Fruit fly (Drosophila melanogaster): ENCODE data around the gene CG3349.
A peak's percentile ranks its signal among the peaks of the same experiment; 100 is the strongest.

CG3349 gene

DNA sequence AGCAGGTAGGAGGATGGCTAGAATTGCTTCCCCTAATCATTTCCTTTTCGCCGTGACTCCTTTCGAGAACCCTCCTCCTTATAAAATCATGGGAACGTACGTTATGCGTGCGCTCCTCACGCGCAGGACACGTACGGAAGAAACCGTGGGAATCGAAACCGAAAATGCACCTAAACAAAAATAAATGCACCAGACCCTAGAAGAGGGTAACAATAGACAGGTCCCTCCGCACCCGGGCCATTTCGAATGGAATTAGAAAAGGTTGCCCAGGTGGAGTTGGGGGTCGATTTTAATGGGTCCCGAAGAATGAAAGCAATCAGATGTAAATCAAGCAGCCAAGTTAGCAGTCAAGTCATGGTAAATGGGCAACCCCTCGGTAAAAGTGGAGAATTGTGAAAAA lies at the start of gene CG3349:
Gene CG3349, plus strand, starts transcription at position 289 of the 400 bp plus-strand sequence.
- TF ChIP-seq Myc (optimal IDR thresholded peaks at IDR 0.05) (no peak), foxo (GFP tag; optimal IDR thresholded peaks at IDR 0.05) (no peak), Sp1 (GFP tag; optimal IDR thresholded peaks at IDR 0.05) (no peak), Hr78 (GFP tag; optimal IDR thresholded peaks at IDR 0.05) (no peak), rgr (GFP tag; optimal IDR thresholded peaks at IDR 0.05) (no peak), Mio (GFP tag; optimal IDR thresholded peaks at IDR 0.05) (no peak), dl (GFP tag; optimal IDR thresholded peaks at IDR 0.05; ENCODE audit: insufficient read depth in 1 of 2, partially characterized antibody in 2 of 2) (no peak), ey (GFP tag; optimal IDR thresholded peaks at IDR 0.05) (no peak), N (GFP tag; optimal IDR thresholded peaks at IDR 0.05) (no peak), pan (optimal IDR thresholded peaks at IDR 0.05) (no peak), woc (GFP tag; optimal IDR thresholded peaks at IDR 0.05) (no peak), dmrt93B (GFP tag; optimal IDR thresholded peaks at IDR 0.05) (no peak), usp (GFP tag; optimal IDR thresholded peaks at IDR 0.05) (no peak), dsf (GFP tag; optimal IDR thresholded peaks at IDR 0.05; ENCODE audit: borderline replicate concordance) (no peak)

DNA sequence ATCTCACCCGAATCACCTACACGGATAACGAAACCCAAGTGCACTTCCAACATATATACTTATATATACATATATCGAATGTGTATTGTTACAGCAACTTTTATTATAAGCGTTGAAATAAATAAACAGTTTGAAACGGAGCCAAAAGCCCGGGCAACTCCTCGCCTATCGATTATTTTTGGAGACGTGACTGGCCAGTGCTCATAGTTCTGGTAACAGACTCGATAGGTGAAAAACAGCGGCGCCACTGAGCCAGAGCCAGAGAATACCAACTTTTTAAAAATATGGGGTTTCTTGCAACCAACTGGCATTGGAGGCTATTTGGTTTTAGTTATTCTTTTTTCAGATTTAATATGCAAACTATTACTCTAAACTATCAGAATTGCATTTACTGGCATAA lies 36.7 kb upstream of the CG3349 start:
- no peak for TF ChIP-seq fru (GFP tag; optimal IDR thresholded peaks at IDR 0.05)
- TF ChIP-seq OdsH (GFP tag; optimal IDR thresholded peaks at IDR 0.05), result no peak
- TF ChIP-seq foxo (GFP tag; optimal IDR thresholded peaks at IDR 0.05), result no peak
- TF ChIP-seq Myc (optimal IDR thresholded peaks at IDR 0.05), result peak; percentile 35

DNA sequence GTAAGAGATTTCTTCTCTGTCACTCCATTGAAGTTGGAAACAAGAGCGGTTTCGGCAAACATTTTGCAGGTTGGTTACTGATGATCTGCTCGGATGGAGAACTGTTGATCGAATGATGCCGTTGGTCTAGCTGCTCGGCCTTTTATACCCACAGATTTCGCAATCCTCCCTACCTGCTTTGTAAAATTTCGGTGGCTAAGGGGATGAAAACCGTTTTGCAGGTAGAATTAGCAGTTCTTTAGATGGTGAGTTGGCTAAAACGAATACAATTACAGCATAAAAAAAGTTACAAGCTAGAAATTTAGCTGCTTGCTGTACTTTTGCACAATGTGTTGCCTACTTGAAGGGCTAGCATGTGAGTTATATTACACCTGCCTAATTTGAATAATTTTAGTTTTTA lies 35.2 kb upstream of the CG3349 start, which contains the start of gene CG13465:
Gene CG13465, minus strand, starts transcription at position 101 of the 400 bp plus-strand sequence.
- TF ChIP-seq fru (GFP tag; optimal IDR thresholded peaks at IDR 0.05) (no peak), Abd-B (GFP tag; optimal IDR thresholded peaks at IDR 0.05) (no peak), dmrt93B (GFP tag; optimal IDR thresholded peaks at IDR 0.05) (no peak), dsf (GFP tag; optimal IDR thresholded peaks at IDR 0.05; ENCODE audit: borderline replicate concordance) (no peak), sv (GFP tag; optimal IDR thresholded peaks at IDR 0.05) (no peak), woc (GFP tag; optimal IDR thresholded peaks at IDR 0.05) (no peak), brk (GFP tag; optimal IDR thresholded peaks at IDR 0.05) (no peak), OdsH (GFP tag; optimal IDR thresholded peaks at IDR 0.05) (no peak), Hnf4 (GFP tag; optimal IDR thresholded peaks at IDR 0.05) (no peak), Hr78 (GFP tag; optimal IDR thresholded peaks at IDR 0.05) (no peak), rgr (GFP tag; optimal IDR thresholded peaks at IDR 0.05) (no peak)

DNA sequence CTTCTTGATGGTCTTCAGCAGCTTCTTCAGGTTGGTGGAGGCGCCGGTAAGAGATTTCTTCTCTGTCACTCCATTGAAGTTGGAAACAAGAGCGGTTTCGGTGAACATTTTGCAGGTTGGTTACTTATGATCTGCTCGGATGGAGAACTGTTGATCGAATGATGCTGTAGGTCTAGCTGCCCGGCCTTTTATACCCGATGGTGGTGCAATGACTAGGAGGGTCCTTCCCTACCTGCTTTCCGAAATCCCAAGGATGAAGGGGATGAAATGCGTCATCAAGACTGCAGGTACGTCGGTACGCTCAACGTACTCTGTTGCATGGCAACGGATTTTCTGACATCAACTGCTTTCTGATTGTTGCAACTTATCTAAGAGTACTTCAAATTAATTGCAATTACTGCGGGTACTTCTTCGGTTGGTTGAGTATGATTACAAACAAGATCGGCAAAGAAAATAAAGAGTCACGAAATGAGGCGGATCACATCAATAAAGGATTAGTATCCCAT lies 33.4 kb upstream of the CG3349 start, which contains the start of gene BobA:
Gene BobA, minus strand, starts transcription at position 165 of the 506 bp plus-strand sequence.
- TF ChIP-seq rgr (GFP tag; optimal IDR thresholded peaks at IDR 0.05) (no peak), CrebA (GFP tag; optimal IDR thresholded peaks at IDR 0.05; ENCODE audit: borderline replicate concordance) (no peak), pan (optimal IDR thresholded peaks at IDR 0.05) (no peak), ey (GFP tag; optimal IDR thresholded peaks at IDR 0.05) (no peak)

DNA sequence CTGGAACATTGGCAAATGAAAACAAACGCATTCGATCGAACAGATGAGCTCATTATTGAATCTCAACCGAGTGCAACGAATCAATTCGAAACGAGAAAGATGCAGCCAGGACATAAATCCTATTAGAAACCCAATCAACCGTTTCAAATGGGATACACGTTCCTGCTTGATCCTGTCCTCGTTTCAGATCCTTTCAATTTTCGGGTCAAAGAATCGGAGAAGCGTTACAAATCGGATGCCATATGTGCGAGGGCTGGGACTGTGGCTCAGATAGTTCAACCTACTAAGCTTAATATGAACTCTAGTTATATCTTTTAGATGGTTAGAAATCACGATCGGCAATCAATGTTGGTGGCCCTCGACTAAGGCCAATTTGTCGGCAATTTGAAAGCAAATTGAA lies 29.5 kb upstream of the CG3349 start:
- TF ChIP-seq brk (GFP tag; optimal IDR thresholded peaks at IDR 0.05) (no peak), Dfd (GFP tag; optimal IDR thresholded peaks at IDR 0.05) (no peak), fru (GFP tag; optimal IDR thresholded peaks at IDR 0.05) (no peak), tai (GFP tag; optimal IDR thresholded peaks at IDR 0.05) (no peak)

DNA sequence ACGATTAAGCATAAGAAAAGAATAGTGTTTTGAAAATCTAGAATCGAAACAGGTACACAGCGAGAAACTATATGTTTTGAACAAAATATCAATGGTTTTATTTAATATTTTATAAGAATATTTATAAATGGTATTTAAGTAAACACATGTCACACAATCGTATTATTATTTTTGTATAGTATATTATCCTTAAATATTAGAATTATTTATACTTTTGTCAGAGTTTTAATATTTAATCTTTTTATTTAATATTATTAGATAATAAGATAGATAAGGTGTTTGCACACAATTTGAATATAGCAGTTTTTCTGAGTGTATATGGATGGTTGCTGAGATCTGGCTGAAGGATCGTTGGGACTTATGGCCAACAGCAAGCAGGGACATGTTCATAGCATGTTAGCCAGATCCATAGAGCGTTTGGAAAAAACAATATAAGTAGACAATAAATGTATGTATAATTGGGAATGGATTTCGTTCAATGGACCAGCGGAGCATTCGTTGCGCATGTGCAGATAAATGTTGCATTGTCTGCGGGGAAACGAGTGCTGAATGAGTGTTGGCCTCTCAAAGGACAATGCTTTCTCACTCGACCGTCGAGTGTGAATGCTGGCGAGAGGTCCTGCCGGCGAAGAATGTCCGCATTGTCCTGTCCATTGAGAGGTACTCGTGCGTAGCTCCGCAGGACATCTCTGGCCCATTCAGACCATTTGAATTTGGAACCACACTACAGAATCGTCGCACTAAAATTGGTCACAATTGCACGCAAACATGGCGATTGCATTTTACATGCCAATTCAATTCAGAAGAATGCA lies 26.4 kb upstream of the CG3349 start:
- TF ChIP-seq Mio (GFP tag; optimal IDR thresholded peaks at IDR 0.05) (no peak), brk (GFP tag; optimal IDR thresholded peaks at IDR 0.05) (no peak), tai (GFP tag; optimal IDR thresholded peaks at IDR 0.05) (no peak), fru (GFP tag; optimal IDR thresholded peaks at IDR 0.05) (no peak), rgr (GFP tag; optimal IDR thresholded peaks at IDR 0.05) (no peak), Myc (optimal IDR thresholded peaks at IDR 0.05) (no peak), Vsx2 (GFP tag; optimal IDR thresholded peaks at IDR 0.05; ENCODE audit: partially characterized antibody) (no peak), Dif (GFP tag; optimal IDR thresholded peaks at IDR 0.05; ENCODE audit: partially characterized antibody) (no peak), Jra (GFP tag; optimal IDR thresholded peaks at IDR 0.05) (no peak), sv (GFP tag; optimal IDR thresholded peaks at IDR 0.05) (no peak), lola (GFP tag; optimal IDR thresholded peaks at IDR 0.05) (no peak), Hr83 (GFP tag; optimal IDR thresholded peaks at IDR 0.05; ENCODE audit: poor library complexity, severe bottlenecking) (no peak), dsf (GFP tag; optimal IDR thresholded peaks at IDR 0.05; ENCODE audit: borderline replicate concordance) (no peak), Abd-B (GFP tag; optimal IDR thresholded peaks at IDR 0.05) (no peak)
